Worm (Caenorhabditis elegans) whole organism, early embryonic: Measurements from ENCODE around the gene F09E5.11.

ENCODE experiments used
- hmg-4 ChIP-seq: fragments of 200-800 bp; sonication (Bioruptor generic); optimal IDR thresholded peaks from 2 replicates; lab custom pipeline; 2018; ENCODE audit warnings: mild to moderate bottlenecking, missing genetic modification characterization, missing compliant biosample characterization
- scrt-1 ChIP-seq: fragments of 200-800 bp; sonication (Bioruptor generic); IDR thresholded peaks from 2 replicates; pipeline ENCODE4 v1.3.6; 2022; ENCODE audit warnings: missing genetic modification characterization, missing compliant biosample characterization

- TF ChIP-seq hmg-4 (no peak), scrt-1 (no peak)
These were observed 31.9 kb upstream of the F09E5.11 start, which contains the start of gene ndx-6 for ce11 chrII:5389831-5390323.
